Worm (Caenorhabditis elegans): ENCODE results near the gene clec-27.

The clec-27 gene

DNA sequence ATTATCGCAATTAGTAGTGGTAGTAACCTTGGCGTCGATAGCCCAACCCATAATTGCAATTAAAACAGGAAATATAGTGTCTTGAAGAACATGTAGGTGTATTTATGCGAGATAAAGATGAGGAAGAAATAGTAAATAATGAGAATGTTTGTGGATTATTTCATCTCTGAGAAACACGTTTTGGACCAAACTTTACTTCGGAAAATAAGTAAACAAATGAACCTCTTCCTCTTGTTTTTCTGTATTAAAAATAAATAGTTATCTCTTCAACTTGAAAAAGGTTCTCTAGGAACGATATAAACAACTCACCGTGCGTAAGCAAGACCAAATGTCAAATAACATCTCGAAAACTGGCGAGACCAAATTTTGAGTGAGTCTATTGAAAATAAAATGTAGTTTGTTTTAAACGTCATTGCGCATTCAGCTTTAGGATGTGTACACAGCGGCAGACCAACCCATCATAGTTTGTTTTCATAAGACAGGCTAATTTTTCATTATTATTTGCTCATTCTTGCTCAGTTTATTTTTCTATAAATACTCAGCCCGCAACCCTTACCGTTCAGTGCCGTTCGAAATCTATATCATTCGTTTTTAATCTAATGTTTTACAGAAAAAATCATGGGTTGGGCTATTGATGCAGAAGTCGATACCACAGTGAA lies 28.0 kb downstream of the clec-27 start, which contains the start of the genes F09C6.11 and F09C6.12:
TSS of gene F09C6.11 (minus strand) at position 51 of the 659 bp plus-strand sequence.
TSS of gene F09C6.12 (plus strand) at position 609 of the 659 bp plus-strand sequence.
- TF ChIP-seq duxl-1 (tag; optimal IDR thresholded peaks at IDR 0.05; ENCODE audit: poor library complexity): no peak
- TF ChIP-seq egl-43 (GFP tag; IDR thresholded peaks at IDR 0.05): no peak
- TF ChIP-seq pha-4 (GFP tag; IDR thresholded peaks at IDR 0.05): no peak
- TF ChIP-seq pha-4 (tag; optimal IDR thresholded peaks at IDR 0.05): peak; percentile 27

DNA sequence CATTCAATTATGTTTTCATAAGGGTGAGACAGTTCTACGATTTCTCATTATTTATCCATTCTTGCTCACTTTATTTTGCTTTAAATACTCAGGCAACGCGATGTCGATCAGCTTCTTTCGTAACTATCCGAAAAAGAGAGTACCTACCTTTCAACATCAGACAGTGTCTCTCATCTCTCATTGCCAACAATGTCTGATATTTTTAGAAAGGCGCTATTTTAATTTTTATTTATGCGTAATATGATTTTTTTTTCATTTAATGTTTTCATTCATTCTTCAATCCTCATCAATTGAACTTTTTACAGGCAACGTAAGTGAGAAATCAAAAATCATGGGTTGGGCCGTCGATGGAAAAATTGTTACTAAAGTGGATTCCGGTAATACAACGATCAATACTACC lies 30.3 kb downstream of the clec-27 start, which contains the start of gene F09C6.13:
TSS of gene F09C6.13 (plus strand) at position 301 of the 400 bp plus-strand sequence.
- TF ChIP-seq unc-62 (GFP tag; optimal IDR thresholded peaks at IDR 0.05 in 1 of 2): peak in 1 of 2 experiments; percentile 6
- TF ChIP-seq unc-62 (tag; optimal IDR thresholded peaks at IDR 0.05): no peak
- TF ChIP-seq lsy-2 (tag; optimal IDR thresholded peaks at IDR 0.05): no peak

DNA sequence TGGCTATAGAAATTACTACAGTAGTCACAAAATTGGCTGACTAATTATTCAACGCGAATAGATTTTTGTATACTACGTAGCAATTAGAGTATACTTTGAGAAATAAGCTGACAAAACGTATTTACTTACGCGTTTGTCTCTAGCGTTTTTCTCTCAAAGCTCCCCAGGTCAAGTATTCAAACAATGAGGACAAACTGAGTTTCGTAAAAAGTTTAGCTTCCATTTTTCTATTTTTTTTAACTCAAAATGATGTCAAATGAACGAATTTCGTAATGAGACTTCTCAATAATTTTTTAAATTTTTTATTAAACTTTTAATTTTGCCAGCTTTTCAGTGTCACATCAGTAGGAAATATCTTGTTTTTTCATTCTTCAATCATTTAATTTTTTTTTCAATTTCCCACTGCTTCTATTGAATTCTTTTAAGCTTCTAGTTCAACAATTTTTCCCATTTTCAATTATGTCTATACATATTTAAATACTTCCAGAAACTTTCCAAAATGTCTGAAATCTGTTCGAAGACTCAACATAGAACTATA lies 34.4 kb downstream of the clec-27 start, which contains the start of the genes ifas-2 and fbxa-44:
TSS of gene ifas-2 (minus strand) at position 101 of the 538 bp plus-strand sequence.
TSS of gene fbxa-44 (plus strand) at position 488 of the 538 bp plus-strand sequence.
- no peak for TF ChIP-seq fkh-10 (GFP tag; optimal IDR thresholded peaks at IDR 0.05)
- no peak for TF ChIP-seq dpl-1 (GFP tag; optimal IDR thresholded peaks at IDR 0.05)
- TF ChIP-seq Y75B8A.6 (GFP tag; IDR thresholded peaks at IDR 0.05): no peak
- TF ChIP-seq rbr-2 (tag; optimal IDR thresholded peaks at IDR 0.05): no peak
- no peak for TF ChIP-seq ceh-44 (GFP tag; IDR thresholded peaks at IDR 0.05)
- TF ChIP-seq daf-12 (tag; optimal IDR thresholded peaks at IDR 0.05): no peak
- TF ChIP-seq duxl-1 (tag; optimal IDR thresholded peaks at IDR 0.05; ENCODE audit: poor library complexity): no peak
- TF ChIP-seq lir-3 (tag; optimal IDR thresholded peaks at IDR 0.05): no peak
- no peak for TF ChIP-seq mxl-2 (GFP tag; conservative IDR thresholded peaks at IDR 0.05)
- no peak for TF ChIP-seq lim-7 (GFP tag; IDR thresholded peaks at IDR 0.05)
- no peak for TF ChIP-seq Y105C5A.15 (GFP tag; IDR thresholded peaks at IDR 0.05)
- no peak for TF ChIP-seq cey-2 (tag; optimal IDR thresholded peaks at IDR 0.05; ENCODE audit: borderline replicate concordance, insufficient read depth)
- TF ChIP-seq ces-1 (GFP tag; optimal IDR thresholded peaks at IDR 0.05): no peak
- TF ChIP-seq attf-4 (tag; optimal IDR thresholded peaks at IDR 0.05): no peak
- no peak for TF ChIP-seq T26A8.4 (GFP tag; IDR thresholded peaks at IDR 0.05)
- no peak for TF ChIP-seq mdt-29 (GFP tag; IDR thresholded peaks at IDR 0.05)
- no peak for TF ChIP-seq Y5F2A.4 (GFP tag; optimal IDR thresholded peaks at IDR 0.05)

DNA sequence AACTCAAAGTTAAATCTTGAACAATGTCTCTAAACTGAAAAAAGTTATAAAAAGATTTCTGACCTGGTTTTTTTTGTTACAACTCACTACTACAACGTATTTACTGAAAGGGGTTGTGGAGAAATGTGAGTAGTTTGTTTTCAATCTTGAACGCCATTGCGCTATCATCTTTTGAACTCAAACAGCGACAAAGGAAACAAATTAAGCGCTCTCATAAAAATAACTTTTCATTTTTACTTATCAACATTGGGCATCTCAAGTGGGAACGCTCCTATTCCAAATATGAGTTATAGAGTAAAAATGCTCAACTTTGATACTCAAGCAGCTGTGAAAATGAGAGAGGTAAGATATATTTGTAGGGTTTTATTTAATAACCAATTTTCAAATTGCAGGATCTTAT lies 39.0 kb downstream of the clec-27 start, which contains the start of gene F09C6.15:
TSS of gene F09C6.15 (plus strand) at position 301 of the 400 bp plus-strand sequence.
- TF ChIP-seq duxl-1 (tag; optimal IDR thresholded peaks at IDR 0.05; ENCODE audit: poor library complexity) (no peak), aly-2 (tag; optimal IDR thresholded peaks at IDR 0.05) (no peak), ceh-32 (tag; optimal IDR thresholded peaks at IDR 0.05; ENCODE audit: poor library complexity) (no peak), pha-4 (GFP tag; IDR thresholded peaks at IDR 0.05) (no peak), pha-4 (tag; optimal IDR thresholded peaks at IDR 0.05) (no peak), ama-1 (optimal IDR thresholded peaks at IDR 0.05) (no peak), ces-1 (GFP tag; optimal IDR thresholded peaks at IDR 0.05) (no peak), nhr-41 (GFP tag; IDR thresholded peaks at IDR 0.05) (no peak), F44E2.7 (GFP tag; IDR thresholded peaks at IDR 0.05) (no peak), daf-8 (GFP tag; IDR thresholded peaks at IDR 0.05) (no peak), egl-43 (GFP tag; IDR thresholded peaks at IDR 0.05) (no peak), pqm-1 (tag; optimal IDR thresholded peaks at IDR 0.05) (no peak), madf-5 (GFP tag; IDR thresholded peaks at IDR 0.05) (no peak)

DNA sequence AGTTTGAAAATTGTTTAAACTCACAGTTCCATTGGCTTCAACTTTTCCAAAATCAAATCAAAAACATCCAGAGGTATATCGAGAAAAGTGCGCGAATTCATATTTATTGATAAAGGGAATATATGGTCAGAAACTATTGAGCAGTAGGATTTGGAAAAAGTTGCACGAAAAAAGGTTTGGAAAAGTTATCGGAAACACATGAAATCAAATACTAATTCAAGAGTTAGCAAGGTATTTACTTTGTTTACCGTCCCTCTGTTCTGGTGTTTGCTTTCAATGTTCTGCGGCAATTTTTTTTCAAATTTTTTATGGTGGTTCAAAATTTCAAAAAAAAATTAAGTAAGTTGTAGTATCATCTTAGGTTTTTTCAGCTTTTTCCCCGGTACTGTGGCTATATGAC lies 44.9 kb downstream of the clec-27 start, which contains the start of gene fbxa-45:
TSS of gene fbxa-45 (minus strand) at position 101 of the 400 bp plus-strand sequence.
- no peak for TF ChIP-seq mdt-29 (GFP tag; IDR thresholded peaks at IDR 0.05)
- no peak for TF ChIP-seq nhr-237 (tag; optimal IDR thresholded peaks at IDR 0.05)
- no peak for TF ChIP-seq nhr-77 (tag; optimal IDR thresholded peaks at IDR 0.05)
- no peak for TF ChIP-seq tra-1 (GFP tag; IDR thresholded peaks at IDR 0.05)
- no peak for TF ChIP-seq nhr-48 (tag; optimal IDR thresholded peaks at IDR 0.05)
- no peak for TF ChIP-seq snpc-4 (tag; optimal IDR thresholded peaks at IDR 0.05)
- TF ChIP-seq nhr-6 (tag; optimal IDR thresholded peaks at IDR 0.05): no peak
- no peak for TF ChIP-seq lin-29 (GFP tag; IDR thresholded peaks at IDR 0.05)
